Worm (Caenorhabditis elegans) whole organism, young adult: ENCODE results near the gene clec-85.

Experiments used
- D2030.7 ChIP-seq: fragments of 200-800 bp; sonication (Bioruptor generic); IDR thresholded peaks from 2 replicates; pipeline ENCODE4 v1.3.6; 2022; ENCODE audit warnings: missing genetic modification reagents, missing genetic modification characterization, missing compliant biosample characterization
- F22D6.2 ChIP-seq: sonication (generic microtip); optimal IDR thresholded peaks from 2 replicates; lab custom pipeline; 2016; ENCODE audit warnings: mild to moderate bottlenecking, missing genetic modification characterization, missing compliant biosample characterization
- F37B4.10 ChIP-seq: fragments of 200-800 bp; sonication (Bioruptor generic); IDR thresholded peaks from 2 replicates; pipeline ENCODE4 v1.3.6; 2022; ENCODE audit warnings: missing genetic modification characterization, missing compliant biosample characterization
- F55B11.4 ChIP-seq: sonication (generic microtip); optimal IDR thresholded peaks from 2 replicates; lab custom pipeline; 2016; ENCODE audit warnings: missing compliant biosample characterization, missing genetic modification characterization, borderline replicate concordance; ENCODE audit not compliant: insufficient read depth
- T07F8.4 ChIP-seq: sonication (generic microtip); optimal IDR thresholded peaks from 2 replicates; lab custom pipeline; 2016; ENCODE audit warnings: mild to moderate bottlenecking, missing genetic modification characterization, moderate library complexity, missing compliant biosample characterization
- Y56A3A.18 ChIP-seq: fragments of 200-800 bp; sonication (Bioruptor generic); IDR thresholded peaks from 2 replicates; pipeline ENCODE4 v1.3.6; 2022; ENCODE audit warnings: missing genetic modification reagents, missing genetic modification characterization, missing compliant biosample characterization
- aptf-2 ChIP-seq: fragments of 200-800 bp; sonication (Bioruptor generic); conservative IDR thresholded peaks from 2 replicates; pipeline ENCODE4 v1.3.6; 2022; ENCODE audit warnings: missing genetic modification reagents, missing genetic modification characterization, missing compliant biosample characterization
- atf-7 ChIP-seq: sonication (generic microtip); optimal IDR thresholded peaks from 2 replicates; lab custom pipeline; 2017; ENCODE audit warnings: mild to moderate bottlenecking, missing genetic modification characterization, missing compliant biosample characterization
- attf-3 ChIP-seq: fragments of 200-800 bp; sonication (Bioruptor generic); conservative IDR thresholded peaks from 2 replicates; pipeline ENCODE4 v1.3.6; 2022; ENCODE audit warnings: missing genetic modification reagents, missing genetic modification characterization, missing compliant biosample characterization
- bed-1 ChIP-seq: fragments of 200-800 bp; sonication (Bioruptor generic); IDR thresholded peaks from 2 replicates; pipeline ENCODE4 v1.3.6; 2022; ENCODE audit warnings: missing genetic modification reagents, missing genetic modification characterization, missing compliant biosample characterization
- bed-2 ChIP-seq: fragments of 200-800 bp; sonication (Bioruptor generic); IDR thresholded peaks from 2 replicates; pipeline ENCODE4 v1.3.6; 2022; ENCODE audit warnings: missing genetic modification reagents, missing genetic modification characterization, missing compliant biosample characterization
- cebp-1 ChIP-seq, 2 experiments: fragments of 200-800 bp in 1 of 2; sonication (Bioruptor generic) in 1 of 2; sonication (generic microtip) in 1 of 2; IDR thresholded peaks in 1 of 2; optimal IDR thresholded peaks in 1 of 2; 2 replicates each; pipeline versions ENCODE4 v1.3.6 to Lab custom; 2017 to 2022; ENCODE audit warnings: missing compliant biosample characterization in 2 of 2, missing genetic modification characterization in 2 of 2, mild to moderate bottlenecking in 1 of 2, missing genetic modification reagents in 1 of 2, moderate library complexity in 1 of 2
- ceh-58 ChIP-seq: fragments of 200-800 bp; sonication (Bioruptor generic); IDR thresholded peaks from 2 replicates; pipeline ENCODE4 v1.3.6; 2022; ENCODE audit warnings: missing genetic modification characterization, missing compliant biosample characterization
- ceh-79 ChIP-seq: sonication (generic microtip); optimal IDR thresholded peaks from 2 replicates; lab custom pipeline; 2017; ENCODE audit warnings: mild to moderate bottlenecking, missing genetic modification characterization, missing compliant biosample characterization
- chd-7 ChIP-seq: sonication (generic microtip); optimal IDR thresholded peaks from 2 replicates; lab custom pipeline; 2016; ENCODE audit warnings: mild to moderate bottlenecking, missing genetic modification characterization, moderate library complexity, missing compliant biosample characterization
- die-1 ChIP-seq: sonication (generic microtip); optimal IDR thresholded peaks from 2 replicates; lab custom pipeline; 2016; ENCODE audit warnings: missing genotype, mild to moderate bottlenecking, missing genetic modification characterization, missing compliant biosample characterization
- dpl-1 ChIP-seq: fragments of 150-350 bp; optimal IDR thresholded peaks from 2 replicates; lab custom pipeline; 2014; ENCODE audit warnings: missing biosample characterization, missing genetic modification reagents, missing genetic modification characterization
- egl-18 ChIP-seq: fragments of 200-800 bp; sonication (Bioruptor generic); IDR thresholded peaks from 2 replicates; pipeline ENCODE4 v1.3.6; 2022; ENCODE audit warnings: missing genetic modification reagents, missing genetic modification characterization, missing compliant biosample characterization
- egl-44 ChIP-seq: fragments of 200-800 bp; sonication (Bioruptor generic); IDR thresholded peaks from 2 replicates; pipeline ENCODE4 v1.3.6; 2022; ENCODE audit warnings: missing genetic modification reagents, missing genetic modification characterization, missing compliant biosample characterization
- egrh-3 ChIP-seq: fragments of 200-800 bp; sonication (Bioruptor generic); IDR thresholded peaks from 2 replicates; pipeline ENCODE4 v1.3.6; 2022; ENCODE audit warnings: missing genetic modification reagents, missing genetic modification characterization, missing compliant biosample characterization
- fkh-3 ChIP-seq: sonication (generic microtip); optimal IDR thresholded peaks from 2 replicates; lab custom pipeline; 2016; ENCODE audit warnings: mild to moderate bottlenecking, missing genetic modification characterization, missing compliant biosample characterization
- gei-17 ChIP-seq: fragments of 200-800 bp; sonication (Bioruptor generic); optimal IDR thresholded peaks from 2 replicates; lab custom pipeline; 2018; ENCODE audit warnings: mild to moderate bottlenecking, missing genetic modification characterization, missing compliant biosample characterization
- hlh-26 ChIP-seq: fragments of 200-800 bp; sonication (Bioruptor generic); conservative IDR thresholded peaks from 2 replicates; pipeline ENCODE4 v1.3.6; 2022; ENCODE audit warnings: missing genetic modification reagents, missing genetic modification characterization, missing compliant biosample characterization
- hsf-1 ChIP-seq: fragments of 200-800 bp; sonication (Bioruptor generic); IDR thresholded peaks from 2 replicates; pipeline ENCODE4 v1.3.6; 2022; ENCODE audit warnings: missing genetic modification reagents, missing genetic modification characterization, missing compliant biosample characterization
- lin-35 ChIP-seq, 3 experiments: fragments of 150-350 bp in 2 of 3; sonication (generic microtip) in 1 of 3; optimal IDR thresholded peaks; 2 replicates each; lab custom pipeline; 2014 to 2018; ENCODE audit warnings: missing biosample characterization in 3 of 3, missing genetic modification characterization in 3 of 3, missing genetic modification reagents in 3 of 3
- lin-54 ChIP-seq: fragments of 200-800 bp; sonication (Bioruptor generic); optimal IDR thresholded peaks from 2 replicates; lab custom pipeline; 2018; ENCODE audit warnings: mild to moderate bottlenecking, missing genetic modification characterization, missing compliant biosample characterization
- madf-8 ChIP-seq: fragments of 200-800 bp; sonication (Bioruptor generic); conservative IDR thresholded peaks from 2 replicates; pipeline ENCODE4 v1.3.6; 2022; ENCODE audit warnings: missing genetic modification reagents, missing genetic modification characterization, missing compliant biosample characterization
- mcd-1 ChIP-seq: fragments of 200-800 bp; sonication (Bioruptor generic); IDR thresholded peaks from 2 replicates; pipeline ENCODE4 v1.3.6; 2022; ENCODE audit warnings: missing genetic modification reagents, missing genetic modification characterization, missing compliant biosample characterization
- mel-28 ChIP-seq: sonication (generic microtip); optimal IDR thresholded peaks from 2 replicates; lab custom pipeline; 2016; ENCODE audit warnings: borderline replicate concordance, mild to moderate bottlenecking, missing genetic modification characterization, missing compliant biosample characterization
- nfya-1 ChIP-seq: sonication (generic microtip); optimal IDR thresholded peaks from 2 replicates; lab custom pipeline; 2017; ENCODE audit warnings: antibody characterized with exemption, missing compliant biosample characterization, missing genetic modification characterization, borderline replicate concordance; ENCODE audit not compliant: insufficient read depth
- sdz-38 ChIP-seq: sonication (generic microtip); optimal IDR thresholded peaks from 2 replicates; lab custom pipeline; 2016; ENCODE audit warnings: missing genotype, missing genetic modification characterization, missing compliant biosample characterization
- zfh-2 ChIP-seq: fragments of 200-800 bp; sonication (Bioruptor generic); conservative IDR thresholded peaks from 2 replicates; pipeline ENCODE4 v1.3.6; 2022; ENCODE audit warnings: missing genetic modification reagents, missing genetic modification characterization, missing compliant biosample characterization
- zim-3 ChIP-seq: sonication (generic microtip); optimal IDR thresholded peaks from 2 replicates; lab custom pipeline; 2017; ENCODE audit warnings: mild to moderate bottlenecking, missing genetic modification characterization, moderate library complexity, missing compliant biosample characterization
- ztf-22 ChIP-seq: fragments of 200-800 bp; sonication (Bioruptor generic); optimal IDR thresholded peaks from 2 replicates; lab custom pipeline; 2018; ENCODE audit warnings: mild to moderate bottlenecking, missing genetic modification characterization, moderate library complexity, missing compliant biosample characterization
- ztf-26 ChIP-seq: sonication (generic microtip); optimal IDR thresholded peaks from 2 replicates; lab custom pipeline; 2017; ENCODE audit warnings: missing genetic modification characterization, missing compliant biosample characterization

The clec-85 gene

ce11 chrIV:2887245-2887644 lies 36.6 kb downstream of the clec-85 start:
- TF ChIP-seq mel-28 (tag; lab: Kevin White, UChicago) (no peak), fkh-3 (no peak), hsf-1 (GFP tag; lab: Robert Waterston, UW) (peak; percentile 15; the same call in 1 of the 2 replicates), Y56A3A.18 (no peak), T07F8.4 (no peak), F37B4.10 (0 out of 2 replicates have a peak, but pooled peaks have one; percentile 11), mcd-1 (GFP tag; lab: Robert Waterston, UW) (0 out of 2 replicates have a peak, but pooled peaks have one; percentile 18), zfh-2 (GFP tag; lab: Robert Waterston, UW) (peak; percentile 77), egrh-3 (peak; percentile 22; the same call in 1 of the 2 replicates)

ce11 chrIV:2888496-2889101 lies 37.9 kb downstream of the clec-85 start:
- no peak for TF ChIP-seq madf-8 (GFP tag; lab: Robert Waterston, UW)
- no peak for TF ChIP-seq cebp-1 (GFP tag; IDR thresholded peaks at IDR 0.05; lab: Robert Waterston, UW)
- no peak for TF ChIP-seq cebp-1 (tag; optimal IDR thresholded peaks at IDR 0.05; lab: Kevin White, UChicago)
- peak; percentile 29 for TF ChIP-seq zim-3 (tag; lab: Kevin White, UChicago)
- TF ChIP-seq egrh-3, result peak; percentile 78; the same call in 1 of the 2 replicates
- TF ChIP-seq mcd-1 (GFP tag; lab: Robert Waterston, UW), result 0 out of 2 replicates have a peak, but pooled peaks have one; percentile 25
- peak; percentile 90 for TF ChIP-seq zfh-2 (GFP tag; lab: Robert Waterston, UW)

- no peak for TF ChIP-seq chd-7 (tag; lab: Kevin White, UChicago)
- TF ChIP-seq dpl-1, result peak; percentile 17
- TF ChIP-seq egl-18 (GFP tag; lab: Robert Waterston, UW), result no peak
- no peak for TF ChIP-seq aptf-2 (GFP tag; lab: Robert Waterston, UW)
- no peak for TF ChIP-seq hlh-26 (GFP tag; lab: Robert Waterston, UW)
- TF ChIP-seq lin-35 (GFP tag; optimal IDR thresholded peaks at IDR 0.05; lab: Kevin White, UChicago), result peak in 1 of 3 experiments; percentile 88
- no peak for TF ChIP-seq cebp-1 (GFP tag; IDR thresholded peaks at IDR 0.05; lab: Robert Waterston, UW)
- TF ChIP-seq cebp-1 (tag; optimal IDR thresholded peaks at IDR 0.05; lab: Kevin White, UChicago), result peak; percentile 12
- TF ChIP-seq sdz-38, result no peak
- TF ChIP-seq F55B11.4 (tag; lab: Kevin White, UChicago), result no peak
- TF ChIP-seq bed-1 (GFP tag; lab: Robert Waterston, UW), result no peak
- no peak for TF ChIP-seq atf-7 (tag; lab: Kevin White, UChicago)
- no peak for TF ChIP-seq die-1 (tag; lab: Kevin White, UChicago)
- no peak for TF ChIP-seq fkh-3
- no peak for TF ChIP-seq ceh-79 (tag; lab: Kevin White, UChicago)
- TF ChIP-seq mcd-1 (GFP tag; lab: Robert Waterston, UW), result peak; percentile 43; the same call in 1 of the 2 replicates
- no peak for TF ChIP-seq bed-2
- TF ChIP-seq ceh-58 (GFP tag; lab: Robert Waterston, UW), result no peak
- TF ChIP-seq lin-54 (GFP tag; lab: Kevin White, UChicago), result peak; percentile 54
- TF ChIP-seq ztf-22, result no peak
- TF ChIP-seq attf-3 (GFP tag; lab: Robert Waterston, UW), result peak; percentile 96
- TF ChIP-seq D2030.7, result no peak
- no peak for TF ChIP-seq zfh-2 (GFP tag; lab: Robert Waterston, UW)
- TF ChIP-seq F22D6.2 (tag; lab: Kevin White, UChicago), result no peak
- no peak for TF ChIP-seq gei-17 (GFP tag; lab: Kevin White, UChicago)
- no peak for TF ChIP-seq egl-44 (GFP tag; lab: Robert Waterston, UW)
- TF ChIP-seq nfya-1 (tag; lab: Kevin White, UChicago), result no peak
- no peak for TF ChIP-seq ztf-26 (tag; lab: Kevin White, UChicago)
- TF ChIP-seq, all 124 proteins: peak for 6
Observed at ce11 chrIV:2890401-2890952, 39.8 kb downstream of the clec-85 start, which contains the start of the genes nprt-1 and dib-1. nprt-1 (minus strand) TSS chrIV:2890451. dib-1 (plus strand) TSS chrIV:2890882.
